Fruit fly (Drosophila melanogaster) whole organism, embryonic: ENCODE measurements around the gene CG31468.

Experiments used
- Aef1 ChIP-seq: fragments of 200-800 bp; sonication (Bioruptor generic); IDR thresholded peaks from 3 replicates; pipeline ENCODE4 v1.3.6; 2022; ENCODE audit warnings: missing biosample characterization, missing genetic modification characterization
- Atf-2 ChIP-seq: fragments of 200-800 bp; sonication (Bioruptor generic); optimal IDR thresholded peaks from 2 replicates; lab custom pipeline; 2016; ENCODE audit warnings: missing biosample characterization, missing genetic modification characterization
- CG10431 ChIP-seq: fragments of 200-800 bp; sonication (Bioruptor generic); optimal IDR thresholded peaks from 3 replicates; lab custom pipeline; 2018; ENCODE audit warnings: missing biosample characterization, mild to moderate bottlenecking, missing genetic modification characterization
- CG11695 ChIP-seq: fragments of 200-800 bp; sonication (Bioruptor generic); IDR thresholded peaks from 3 replicates; pipeline ENCODE4 v1.3.6; 2022; ENCODE audit warnings: missing biosample characterization, missing genetic modification characterization
- CG12219 ChIP-seq: fragments of 200-800 bp; sonication (Bioruptor generic); optimal IDR thresholded peaks from 3 replicates; lab custom pipeline; 2018; ENCODE audit warnings: missing biosample characterization, mild to moderate bottlenecking, missing genetic modification characterization
- CG12391 ChIP-seq: fragments of 200-800 bp; sonication (Bioruptor generic); optimal IDR thresholded peaks from 3 replicates; lab custom pipeline; 2018; ENCODE audit warnings: missing biosample characterization, mild to moderate bottlenecking, missing genetic modification characterization, moderate library complexity
- CG13775 ChIP-seq: fragments of 200-800 bp; sonication (Bioruptor generic); optimal IDR thresholded peaks from 3 replicates; lab custom pipeline; 2017; ENCODE audit warnings: missing biosample characterization, mild to moderate bottlenecking, missing genetic modification characterization
- CG14710 ChIP-seq: fragments of 200-800 bp; sonication (Bioruptor generic); optimal IDR thresholded peaks from 3 replicates; lab custom pipeline; 2019; ENCODE audit warnings: missing biosample characterization, mild to moderate bottlenecking, missing genetic modification characterization, moderate library complexity
- CG14860 ChIP-seq: fragments of 200-800 bp; sonication (Bioruptor generic); IDR thresholded peaks from 3 replicates; pipeline ENCODE4 v1.3.6; 2022; ENCODE audit warnings: missing biosample characterization, missing genetic modification characterization; ENCODE audit not compliant: partially characterized antibody
- CG15011 ChIP-seq: fragments of 200-800 bp; sonication (Bioruptor generic); optimal IDR thresholded peaks from 3 replicates; lab custom pipeline; 2018; ENCODE audit warnings: missing biosample characterization, mild to moderate bottlenecking, missing genetic modification characterization
- CG16813 ChIP-seq: fragments of 200-800 bp; sonication (Bioruptor generic); IDR thresholded peaks from 3 replicates; pipeline ENCODE4 v1.3.6; 2022; ENCODE audit warnings: missing biosample characterization, missing genetic modification characterization; ENCODE audit not compliant: partially characterized antibody
- CG16863 ChIP-seq: fragments of 200-800 bp; sonication (Bioruptor generic); optimal IDR thresholded peaks from 3 replicates; lab custom pipeline; 2016; ENCODE audit warnings: missing biosample characterization, missing genetic modification characterization
- CG17328 ChIP-seq: fragments of 200-800 bp; sonication (Bioruptor generic); IDR thresholded peaks from 2 replicates; pipeline ENCODE4 v1.3.6; 2022; ENCODE audit warnings: missing biosample characterization, missing genetic modification characterization
- CG17385 ChIP-seq: fragments of 200-800 bp; sonication (Bioruptor generic); optimal IDR thresholded peaks from 3 replicates; lab custom pipeline; 2018; ENCODE audit warnings: missing biosample characterization, mild to moderate bottlenecking, missing genetic modification characterization
- CG17612 ChIP-seq: fragments of 200-800 bp; sonication (Bioruptor generic); IDR thresholded peaks from 2 replicates; pipeline ENCODE4 v1.3.6; 2022; ENCODE audit warnings: missing biosample characterization, missing genetic modification characterization
- CG30020 ChIP-seq: fragments of 200-800 bp; optimal IDR thresholded peaks from 2 replicates; lab custom pipeline; 2019; ENCODE audit warnings: missing biosample characterization, mild to moderate bottlenecking, missing genetic modification characterization, moderate library complexity
- CG32772 ChIP-seq: fragments of 200-800 bp; sonication (Bioruptor generic); IDR thresholded peaks from 2 replicates; pipeline ENCODE4 v1.3.6; 2022; ENCODE audit warnings: missing biosample characterization, missing genetic modification characterization
- CG3407 ChIP-seq: fragments of 200-800 bp; sonication (Bioruptor generic); optimal IDR thresholded peaks from 2 replicates; lab custom pipeline; 2018; ENCODE audit warnings: missing biosample characterization, mild to moderate bottlenecking, missing genetic modification characterization
- CG34422 ChIP-seq: fragments of 200-800 bp; sonication (Bioruptor generic); IDR thresholded peaks from 3 replicates; pipeline ENCODE4 v1.3.6; 2022; ENCODE audit warnings: missing biosample characterization, missing genetic modification characterization
- CG3838 ChIP-seq: fragments of 200-800 bp; sonication (Bioruptor generic); optimal IDR thresholded peaks from 3 replicates; lab custom pipeline; 2016; ENCODE audit warnings: missing biosample characterization, missing genetic modification characterization
- CG7357 ChIP-seq: fragments of 200-800 bp; sonication (Bioruptor generic); IDR thresholded peaks from 3 replicates; pipeline ENCODE4 v1.3.6; 2022; ENCODE audit warnings: missing biosample characterization, missing genetic modification characterization
- CG8359 ChIP-seq: fragments of 200-800 bp; sonication (Bioruptor generic); optimal IDR thresholded peaks from 2 replicates; lab custom pipeline; 2017; ENCODE audit warnings: missing biosample characterization, mild to moderate bottlenecking, missing genetic modification characterization, borderline replicate concordance
- CG8944 ChIP-seq: fragments of 200-800 bp; sonication (Bioruptor generic); optimal IDR thresholded peaks from 3 replicates; lab custom pipeline; 2016; ENCODE audit warnings: missing biosample characterization, missing genetic modification characterization
- Dip2 ChIP-seq: fragments of 200-800 bp; sonication (Bioruptor generic); IDR thresholded peaks from 2 replicates; pipeline ENCODE4 v1.3.6; 2022; ENCODE audit warnings: missing biosample characterization, missing genetic modification characterization
- Dll ChIP-seq: fragments of 200-800 bp; sonication (Bioruptor generic); IDR thresholded peaks from 4 replicates; pipeline ENCODE4 v1.3.6; 2022; ENCODE audit warnings: missing biosample characterization, missing genetic modification characterization; ENCODE audit not compliant: partially characterized antibody
- Gug ChIP-seq: fragments of 200-800 bp; sonication (Bioruptor generic); IDR thresholded peaks from 4 replicates; pipeline ENCODE4 v1.3.6; 2022; ENCODE audit warnings: missing biosample characterization, missing genetic modification characterization
- HmgD ChIP-seq: fragments of 200-800 bp; sonication (Bioruptor generic); optimal IDR thresholded peaks from 3 replicates; lab custom pipeline; 2016; ENCODE audit warnings: missing biosample characterization, missing genetic modification characterization
- Hmr ChIP-seq: fragments of 200-800 bp; sonication (Bioruptor generic); optimal IDR thresholded peaks from 3 replicates; lab custom pipeline; 2017; ENCODE audit warnings: mild to moderate bottlenecking, missing biosample characterization, missing genetic modification reagents, missing genetic modification characterization
- Hr39 ChIP-seq: fragments of >200 bp; optimal IDR thresholded peaks from 2 replicates; lab custom pipeline; 2017
- Oaz ChIP-seq: fragments of 200-800 bp; sonication (Bioruptor generic); IDR thresholded peaks from 2 replicates; pipeline ENCODE4 v1.3.6; 2022; ENCODE audit warnings: missing biosample characterization, missing genetic modification characterization
- YL-1 ChIP-seq: fragments of 200-800 bp; sonication (Bioruptor generic); optimal IDR thresholded peaks from 3 replicates; lab custom pipeline; 2017; ENCODE audit warnings: missing biosample characterization, mild to moderate bottlenecking, missing genetic modification characterization
- ara ChIP-seq: fragments of 200-800 bp; sonication (Bioruptor generic); IDR thresholded peaks from 2 replicates; pipeline ENCODE4 v1.3.6; 2022; ENCODE audit warnings: missing biosample characterization, missing genetic modification characterization
- bcd ChIP-seq: fragments of 200-800 bp; sonication (Bioruptor generic); optimal IDR thresholded peaks from 2 replicates; lab custom pipeline; 2017; ENCODE audit warnings: missing biosample characterization, mild to moderate bottlenecking, missing genetic modification characterization
- br ChIP-seq: fragments of >200 bp; optimal IDR thresholded peaks from 2 replicates; lab custom pipeline; 2017
- esg ChIP-seq: fragments of 200-800 bp; sonication (Bioruptor generic); conservative IDR thresholded peaks from 2 replicates; pipeline ENCODE4 v1.3.6; 2022; ENCODE audit warnings: missing biosample characterization, missing genetic modification characterization
- fd96Cb ChIP-seq: fragments of 200-800 bp; sonication (Bioruptor generic); optimal IDR thresholded peaks from 2 replicates; lab custom pipeline; 2018; ENCODE audit warnings: missing biosample characterization, mild to moderate bottlenecking, missing genetic modification characterization, moderate library complexity
- fru ChIP-seq: fragments of >200 bp; optimal IDR thresholded peaks from 2 replicates; lab custom pipeline; 2017
- gce ChIP-seq: fragments of 200-800 bp; sonication (Bioruptor generic); IDR thresholded peaks from 3 replicates; pipeline ENCODE4 v1.3.6; 2022; ENCODE audit warnings: missing biosample characterization, missing genetic modification characterization
- inv ChIP-seq: fragments of 200-800 bp; sonication (Bioruptor generic); IDR thresholded peaks from 2 replicates; pipeline ENCODE4 v1.3.6; 2022; ENCODE audit warnings: missing biosample characterization, missing genetic modification characterization; ENCODE audit not compliant: partially characterized antibody
- maf-S ChIP-seq: fragments of 200-800 bp; sonication (Bioruptor generic); optimal IDR thresholded peaks from 2 replicates; lab custom pipeline; 2016; ENCODE audit warnings: missing biosample characterization, missing genetic modification characterization
- mld ChIP-seq: fragments of 200-800 bp; sonication (Bioruptor generic); IDR thresholded peaks from 3 replicates; pipeline ENCODE4 v1.3.6; 2022; ENCODE audit warnings: missing biosample characterization, missing genetic modification characterization; ENCODE audit not compliant: partially characterized antibody
- peb ChIP-seq: fragments of 200-800 bp; sonication (Bioruptor generic); IDR thresholded peaks from 2 replicates; pipeline ENCODE4 v1.3.6; 2022; ENCODE audit warnings: missing biosample characterization, missing genetic modification characterization
- pros ChIP-seq: fragments of 200-800 bp; sonication (Bioruptor generic); optimal IDR thresholded peaks from 3 replicates; lab custom pipeline; 2019; ENCODE audit warnings: missing biosample characterization, mild to moderate bottlenecking, missing genetic modification characterization, moderate library complexity
- psq ChIP-seq: fragments of 200-800 bp; sonication (Bioruptor generic); optimal IDR thresholded peaks from 2 replicates; lab custom pipeline; 2017; ENCODE audit warnings: missing biosample characterization, missing genetic modification characterization
- repo ChIP-seq: fragments of 200-800 bp; sonication (Bioruptor generic); optimal IDR thresholded peaks from 2 replicates; lab custom pipeline; 2016; ENCODE audit warnings: missing biosample characterization, missing genetic modification characterization
- sc ChIP-seq, 3 experiments: fragments of >200 bp in 2 of 3; fragments of 200-800 bp in 1 of 3; sonication (Bioruptor generic) in 1 of 3; optimal IDR thresholded peaks; 2 replicates in 2 of 3; 3 replicates in 1 of 3; lab custom pipeline; 2017; ENCODE audit warnings: mild to moderate bottlenecking in 1 of 3, missing biosample characterization in 1 of 3, missing genetic modification characterization in 1 of 3, missing genetic modification reagents in 1 of 3
- stwl ChIP-seq: fragments of 200-800 bp; sonication (Bioruptor generic); optimal IDR thresholded peaks from 3 replicates; lab custom pipeline; 2018; ENCODE audit warnings: missing biosample characterization, mild to moderate bottlenecking, missing genetic modification characterization, moderate library complexity
- tup ChIP-seq: fragments of 200-800 bp; sonication (Bioruptor generic); optimal IDR thresholded peaks from 2 replicates; lab custom pipeline; 2016; ENCODE audit warnings: missing biosample characterization, mild to moderate bottlenecking, missing genetic modification characterization, moderate library complexity
- vnd ChIP-seq: fragments of 200-800 bp; sonication (Bioruptor generic); IDR thresholded peaks from 3 replicates; pipeline ENCODE4 v1.3.6; 2022; ENCODE audit warnings: missing biosample characterization, missing genetic modification characterization; ENCODE audit not compliant: partially characterized antibody

The CG31468 gene

DNA sequence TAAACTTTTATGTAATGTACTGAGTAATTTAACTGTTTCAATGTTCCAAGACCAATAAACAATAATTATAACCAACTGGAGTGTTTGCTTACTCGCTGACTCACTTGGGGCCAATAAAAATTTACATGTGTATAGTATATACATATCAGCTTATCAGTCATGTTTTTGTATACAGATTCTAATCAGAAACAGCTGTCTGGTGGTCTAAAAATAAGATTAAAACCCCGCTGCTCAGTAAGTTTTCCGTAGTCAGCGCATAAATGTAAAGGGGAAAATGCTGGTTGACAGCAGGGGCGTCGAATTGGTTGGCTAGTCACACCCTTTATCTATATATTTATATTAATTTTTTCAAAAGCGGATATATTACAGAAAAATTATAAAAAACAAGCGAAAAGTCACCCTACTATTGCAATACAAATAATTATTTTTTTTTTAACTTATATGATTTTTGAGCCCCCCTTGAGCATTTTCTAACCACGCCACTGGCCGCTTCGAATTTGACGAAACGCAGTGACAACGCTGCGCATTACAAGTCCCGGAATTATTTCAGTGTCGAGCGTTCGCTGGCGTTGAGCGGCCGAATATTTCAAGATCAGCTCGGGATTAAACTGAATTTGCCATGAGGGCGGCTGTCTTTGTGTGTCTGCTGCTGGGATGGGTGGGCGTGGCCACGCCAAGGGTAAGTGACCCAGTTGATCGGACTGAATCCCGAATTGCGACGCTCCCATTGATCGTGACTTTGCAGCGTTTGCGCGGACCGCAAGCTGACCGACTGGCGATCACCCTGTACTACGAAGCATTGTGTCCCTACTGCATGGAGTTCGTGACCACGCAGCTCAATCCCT lies 21.6 kb downstream of the CG31468 start, which contains the start of gene GILT2 (continued):
- TF ChIP-seq CG15011 (GFP tag; lab: Kevin White, UChicago) = peak; percentile 88
- TF ChIP-seq stwl (tag; lab: Kevin White, UChicago) = peak; percentile 18
- TF ChIP-seq maf-S (GFP tag; lab: Kevin White, UChicago) = peak; percentile 15
- TF ChIP-seq CG32772 = peak; percentile 90
- TF ChIP-seq CG16863 (GFP tag; lab: Kevin White, UChicago) = peak; percentile 51
- TF ChIP-seq CG14710 = peak; percentile 90
- TF ChIP-seq CG14860 = no peak
- peak; percentile 92 for TF ChIP-seq bcd (GFP tag; lab: Kevin White, UChicago)
- peak; percentile 37 for TF ChIP-seq Atf-2
- no peak for TF ChIP-seq Dll
- TF ChIP-seq CG12219 = peak; percentile 82
- TF ChIP-seq inv = no peak
- peak; percentile 73; the same call in 1 of the 2 replicates for TF ChIP-seq CG17612 (GFP tag; lab: Robert Waterston, UW)
- TF ChIP-seq CG3407 = peak; percentile 79
- peak; percentile 91 for TF ChIP-seq CG34422 (GFP tag; lab: Robert Waterston, UW)
- TF ChIP-seq HmgD = no peak
- TF ChIP-seq CG3838 (GFP tag; lab: Kevin White, UChicago) = peak; percentile 63
- peak; percentile 91 for TF ChIP-seq CG17385
- peak; percentile 82 for TF ChIP-seq Oaz (GFP tag; lab: Robert Waterston, UW)
- peak; percentile 90 for TF ChIP-seq CG11695 (GFP tag; lab: Robert Waterston, UW)
- peak; percentile 92 for TF ChIP-seq ara (GFP tag; lab: Robert Waterston, UW)
- no peak for TF ChIP-seq fru (lab: Kevin White, UChicago)
- peak; percentile 85 for TF ChIP-seq peb (GFP tag; lab: Robert Waterston, UW)
- TF ChIP-seq CG8359 (GFP tag; lab: Kevin White, UChicago) = peak; percentile 81
- TF ChIP-seq tup = peak; percentile 63
- peak; percentile 90 for TF ChIP-seq Aef1 (GFP tag; lab: Robert Waterston, UW)
- no peak for TF ChIP-seq Hr39 (lab: Kevin White, UChicago)
- no peak for TF ChIP-seq CG16813 (GFP tag; lab: Robert Waterston, UW)
- peak; percentile 81 for TF ChIP-seq Gug
- TF ChIP-seq mld = no peak
- TF ChIP-seq CG30020 (tag; lab: Kevin White, UChicago) = peak; percentile 62
- TF ChIP-seq fd96Cb = peak; percentile 93
- TF ChIP-seq br (lab: Kevin White, UChicago) = no peak
- peak; percentile 94 for TF ChIP-seq CG12391
- peak; percentile 74 for TF ChIP-seq YL-1 (GFP tag; lab: Kevin White, UChicago)
- TF ChIP-seq Hmr (GFP tag; lab: Kevin White, UChicago) = peak; percentile 87
- peak; percentile 88 for TF ChIP-seq CG13775 (GFP tag; lab: Kevin White, UChicago)
- TF ChIP-seq psq (GFP tag; lab: Kevin White, UChicago) = peak; percentile 71
- peak; percentile 89 for TF ChIP-seq esg (GFP tag; lab: Robert Waterston, UW)
- TF ChIP-seq vnd (GFP tag; lab: Robert Waterston, UW) = no peak
- TF ChIP-seq sc (optimal IDR thresholded peaks at IDR 0.05; lab: Kevin White, UChicago) = no peak
- peak; percentile 80 for TF ChIP-seq sc (GFP tag; optimal IDR thresholded peaks at IDR 0.05; lab: Kevin White, UChicago)
- peak; percentile 57 for TF ChIP-seq CG8944
- peak; percentile 21 for TF ChIP-seq pros (GFP tag; lab: Kevin White, UChicago)
- no peak for TF ChIP-seq repo (GFP tag; lab: Kevin White, UChicago)
- peak; percentile 84 for TF ChIP-seq CG10431
- no peak for TF ChIP-seq Dip2 (GFP tag; lab: Robert Waterston, UW)
- TF ChIP-seq CG17328 (GFP tag; lab: Robert Waterston, UW) = peak; percentile 94
- TF ChIP-seq CG7357 (GFP tag; lab: Robert Waterston, UW) = peak; percentile 86
- peak; percentile 85 for TF ChIP-seq gce (GFP tag; lab: Robert Waterston, UW)
